Worm (Caenorhabditis elegans): ENCODE data around the gene try-14.

try-14 gene

ce11 chrX:7478476-7478875 is 16.9 kb downstream of the try-14 start (continued):
- TF ChIP-seq nhr-23 (tag; optimal IDR thresholded peaks at IDR 0.05) (no peak), lsy-2 (tag; optimal IDR thresholded peaks at IDR 0.05) (no peak), C34F6.9 (tag; optimal IDR thresholded peaks at IDR 0.05) (peak; percentile 55), mbf-1 (tag; optimal IDR thresholded peaks at IDR 0.05) (no peak), lin-11 (tag; optimal IDR thresholded peaks at IDR 0.05) (no peak), sem-4 (tag; optimal IDR thresholded peaks at IDR 0.05) (peak; percentile 41), nhr-25 (tag; optimal IDR thresholded peaks at IDR 0.05) (peak; percentile 10), gmeb-1 (tag; optimal IDR thresholded peaks at IDR 0.05) (no peak), crh-2 (tag; optimal IDR thresholded peaks at IDR 0.05) (peak; percentile 35), nhr-12 (tag; optimal IDR thresholded peaks at IDR 0.05) (no peak)

- TF ChIP-seq nhr-11 (tag; optimal IDR thresholded peaks at IDR 0.05), result no peak
- peak; percentile 78 for TF ChIP-seq crh-2 (tag; optimal IDR thresholded peaks at IDR 0.05)
- TF ChIP-seq fos-1 (tag; optimal IDR thresholded peaks at IDR 0.05), result peak; percentile 61
- TF ChIP-seq elt-1 (tag; optimal IDR thresholded peaks at IDR 0.05), result no peak
- TF ChIP-seq nhr-77 (tag; optimal IDR thresholded peaks at IDR 0.05), result no peak
- no peak for TF ChIP-seq aly-2 (tag; optimal IDR thresholded peaks at IDR 0.05)
- no peak for TF ChIP-seq skn-1 (tag; optimal IDR thresholded peaks at IDR 0.05)
- TF ChIP-seq dmd-4 (tag; optimal IDR thresholded peaks at IDR 0.05), result no peak
- TF ChIP-seq ceh-82 (tag; optimal IDR thresholded peaks at IDR 0.05), result no peak
- no peak for TF ChIP-seq R02D3.7 (tag; optimal IDR thresholded peaks at IDR 0.05)
- TF ChIP-seq ztf-4 (tag; optimal IDR thresholded peaks at IDR 0.05), result peak; percentile 20
- no peak for TF ChIP-seq nhr-237 (tag; optimal IDR thresholded peaks at IDR 0.05)
- no peak for TF ChIP-seq nhr-23 (tag; optimal IDR thresholded peaks at IDR 0.05)
- TF ChIP-seq gmeb-1 (tag; optimal IDR thresholded peaks at IDR 0.05), result peak; percentile 1
- TF ChIP-seq ztf-11 (tag; optimal IDR thresholded peaks at IDR 0.05), result no peak
- no peak for TF ChIP-seq elt-3 (tag; optimal IDR thresholded peaks at IDR 0.05)
- TF ChIP-seq mdl-1 (tag; optimal IDR thresholded peaks at IDR 0.05), result no peak
- TF ChIP-seq egl-27 (tag; optimal IDR thresholded peaks at IDR 0.05), result no peak
- no peak for TF ChIP-seq ztf-1 (GFP tag; conservative IDR thresholded peaks at IDR 0.05)
- TF ChIP-seq unc-55 (GFP tag; optimal IDR thresholded peaks at IDR 0.05), result peak; percentile 81
- TF ChIP-seq ZK546.5 (tag; optimal IDR thresholded peaks at IDR 0.05), result no peak
- no peak for TF ChIP-seq snpc-4 (tag; optimal IDR thresholded peaks at IDR 0.05)
- TF ChIP-seq nhr-25 (tag; optimal IDR thresholded peaks at IDR 0.05), result no peak
- TF ChIP-seq Y55F3AM.14 (GFP tag; optimal IDR thresholded peaks at IDR 0.05), result no peak
- no peak for TF ChIP-seq blmp-1 (tag; optimal IDR thresholded peaks at IDR 0.05; ENCODE audit: insufficient read depth)
- TF ChIP-seq peb-1 (tag; optimal IDR thresholded peaks at IDR 0.05), result no peak
- no peak for TF ChIP-seq alr-1 (tag; optimal IDR thresholded peaks at IDR 0.05)
- no peak for TF ChIP-seq unc-62 (GFP tag; optimal IDR thresholded peaks at IDR 0.05)
- no peak for TF ChIP-seq ceh-16 (tag; optimal IDR thresholded peaks at IDR 0.05)
- TF ChIP-seq ama-1 (optimal IDR thresholded peaks at IDR 0.05), result no peak
- TF ChIP-seq nhr-6 (tag; optimal IDR thresholded peaks at IDR 0.05), result no peak
- TF ChIP-seq nhr-129 (tag; optimal IDR thresholded peaks at IDR 0.05), result peak; percentile 82
- no peak for TF ChIP-seq nhr-21 (tag; optimal IDR thresholded peaks at IDR 0.05)
- TF ChIP-seq lin-39 (tag; optimal IDR thresholded peaks at IDR 0.05), result no peak
- TF ChIP-seq sma-9 (GFP tag; optimal IDR thresholded peaks at IDR 0.05), result peak; percentile 47
- no peak for TF ChIP-seq sma-9 (tag; optimal IDR thresholded peaks at IDR 0.05)
- peak; percentile 33 for TF ChIP-seq sma-3 (GFP tag; optimal IDR thresholded peaks at IDR 0.05)
- peak; percentile 56 for TF ChIP-seq F13H6.1 (tag; optimal IDR thresholded peaks at IDR 0.05)
- TF ChIP-seq zag-1 (tag; optimal IDR thresholded peaks at IDR 0.05), result no peak
- TF ChIP-seq mab-5 (tag; optimal IDR thresholded peaks at IDR 0.05), result no peak
- TF ChIP-seq nhr-10 (tag; optimal IDR thresholded peaks at IDR 0.05), result no peak
- TF ChIP-seq unc-39 (tag; optimal IDR thresholded peaks at IDR 0.05), result no peak
- TF ChIP-seq C34F6.9 (tag; optimal IDR thresholded peaks at IDR 0.05), result peak; percentile 90
- TF ChIP-seq lin-11 (tag; optimal IDR thresholded peaks at IDR 0.05), result peak; percentile 56
- no peak for TF ChIP-seq mbf-1 (tag; optimal IDR thresholded peaks at IDR 0.05)
- peak; percentile 33 for TF ChIP-seq sem-4 (tag; optimal IDR thresholded peaks at IDR 0.05)
- TF ChIP-seq lsy-2 (tag; optimal IDR thresholded peaks at IDR 0.05), result peak in 1 of 2 experiments; percentile 71
- TF ChIP-seq nhr-12 (tag; optimal IDR thresholded peaks at IDR 0.05), result no peak
- peak; percentile 46 for TF ChIP-seq lin-13 (GFP tag; optimal IDR thresholded peaks at IDR 0.05)
Observed at ce11 chrX:7474968-7475433, 20.4 kb downstream of the try-14 start, which contains the start of gene coh-1. coh-1 (minus strand) TSS chrX:7475018.

Data from whole organism, L2 larva.